Worm (Caenorhabditis elegans) whole organism, L1 larva: Measurements from ENCODE around the gene nep-23.

Source experiments
- C04F5.9 ChIP-seq: sonication (generic microtip); optimal IDR thresholded peaks from 2 replicates; lab custom pipeline; 2016; ENCODE audit warnings: missing genetic modification characterization, missing compliant biosample characterization
- C34B4.2 ChIP-seq: sonication (generic microtip); optimal IDR thresholded peaks from 2 replicates; lab custom pipeline; 2017; ENCODE audit warnings: mild to moderate bottlenecking, missing genetic modification characterization, missing compliant biosample characterization
- Y116A8C.19 ChIP-seq: sonication (generic microtip); optimal IDR thresholded peaks from 2 replicates; lab custom pipeline; 2016; ENCODE audit warnings: missing compliant biosample characterization, missing genetic modification characterization, borderline replicate concordance
- aha-1 ChIP-seq: fragments of 150-350 bp; optimal IDR thresholded peaks from 2 replicates; lab custom pipeline; 2014; ENCODE audit warnings: missing biosample characterization, missing genetic modification characterization
- aly-2 ChIP-seq: fragments of 150-350 bp; optimal IDR thresholded peaks from 2 replicates; lab custom pipeline; 2014; ENCODE audit warnings: missing biosample characterization, missing genetic modification characterization
- ama-1 ChIP-seq: fragments of 150-350 bp; optimal IDR thresholded peaks from 2 replicates; lab custom pipeline; 2014
- blmp-1 ChIP-seq: fragments of 150-350 bp; optimal IDR thresholded peaks from 2 replicates; lab custom pipeline; 2014; ENCODE audit warnings: missing biosample characterization, missing genetic modification characterization
- ceh-8 ChIP-seq: fragments of 200-800 bp; sonication (Bioruptor generic); optimal IDR thresholded peaks from 2 replicates; lab custom pipeline; 2018; ENCODE audit warnings: mild to moderate bottlenecking, missing genetic modification characterization, moderate library complexity, missing compliant biosample characterization
- ceh-82 ChIP-seq, 3 experiments: fragments of 150-350 bp in 1 of 3; sonication (generic microtip) in 2 of 3; optimal IDR thresholded peaks; 2 replicates each; lab custom pipeline; 2014 to 2017; ENCODE audit warnings: missing biosample characterization in 3 of 3, missing genetic modification characterization in 3 of 3
- ceh-90 ChIP-seq: sonication (generic microtip); optimal IDR thresholded peaks from 2 replicates; lab custom pipeline; 2016; ENCODE audit warnings: missing genetic modification characterization, missing compliant biosample characterization
- ces-1 ChIP-seq: fragments of 150-350 bp; optimal IDR thresholded peaks from 2 replicates; lab custom pipeline; 2014; ENCODE audit warnings: missing biosample characterization, missing genetic modification reagents, missing genetic modification characterization
- dpl-1 ChIP-seq, 3 experiments: fragments of 150-350 bp in 2 of 3; sonication (generic microtip) in 1 of 3; optimal IDR thresholded peaks; 2 replicates each; lab custom pipeline; 2014 to 2017; ENCODE audit warnings: missing biosample characterization in 3 of 3, missing genetic modification characterization in 3 of 3, missing genetic modification reagents in 3 of 3
- dsc-1 ChIP-seq: sonication (generic microtip); optimal IDR thresholded peaks from 2 replicates; lab custom pipeline; 2016; ENCODE audit warnings: mild to moderate bottlenecking, missing genetic modification characterization, missing compliant biosample characterization
- efl-1 ChIP-seq, 4 experiments: fragments of 150-350 bp; optimal IDR thresholded peaks in 3 of 4; peaks in 1 of 4; 1 replicate in 1 of 4; 2 replicates in 3 of 4; lab custom pipeline; 2014; ENCODE audit warnings: missing biosample characterization in 2 of 4, missing genetic modification characterization in 2 of 4, missing genetic modification reagents in 2 of 4
- egl-27 ChIP-seq, 2 experiments: fragments of 150-350 bp in 1 of 2; sonication (generic microtip); optimal IDR thresholded peaks; 3 replicates each; lab custom pipeline; 2017 to 2018; ENCODE audit warnings: missing biosample characterization in 2 of 2, missing genetic modification characterization in 2 of 2, missing genetic modification reagents in 2 of 2
- elt-2 ChIP-seq: sonication (generic microtip); optimal IDR thresholded peaks from 2 replicates; lab custom pipeline; 2016; ENCODE audit warnings: missing genetic modification characterization, mild to moderate bottlenecking, inconsistent platforms, missing compliant biosample characterization, missing genetic modification reagents
- elt-3 ChIP-seq, 6 experiments: fragments of 150-350 bp in 1 of 6; sonication (generic microtip); optimal IDR thresholded peaks; 2 replicates each; lab custom pipeline; 2017 to 2018; ENCODE audit warnings: missing biosample characterization in 6 of 6, missing genetic modification characterization in 6 of 6, inconsistent platforms in 1 of 6
- ets-5 ChIP-seq: fragments of 200-800 bp; sonication (Bioruptor generic); IDR thresholded peaks from 2 replicates; pipeline ENCODE4 v1.3.6; 2022; ENCODE audit warnings: missing genetic modification characterization, missing compliant biosample characterization
- fkh-10 ChIP-seq: sonication (generic microtip); optimal IDR thresholded peaks from 2 replicates; lab custom pipeline; 2017; ENCODE audit warnings: missing biosample characterization, missing genetic modification reagents, missing genetic modification characterization
- grh-1 ChIP-seq: fragments of 200-800 bp; sonication (Bioruptor generic); IDR thresholded peaks from 2 replicates; pipeline ENCODE4 v1.3.6; 2022; ENCODE audit warnings: missing genetic modification reagents, missing genetic modification characterization, missing compliant biosample characterization
- hlh-17 ChIP-seq: fragments of 200-800 bp; sonication (Bioruptor generic); optimal IDR thresholded peaks from 2 replicates; lab custom pipeline; 2018; ENCODE audit warnings: missing genetic modification characterization, mild to moderate bottlenecking, missing compliant biosample characterization, moderate library complexity, borderline replicate concordance
- hlh-4 ChIP-seq: sonication (generic microtip); optimal IDR thresholded peaks from 2 replicates; lab custom pipeline; 2016; ENCODE audit warnings: mild to moderate bottlenecking, missing genetic modification characterization, missing compliant biosample characterization
- hpl-2 ChIP-seq: fragments of 150-350 bp; optimal IDR thresholded peaks from 2 replicates; lab custom pipeline; 2014; ENCODE audit warnings: missing biosample characterization, missing genetic modification reagents, missing genetic modification characterization
- irx-1 ChIP-seq: sonication (generic microtip); optimal IDR thresholded peaks from 2 replicates; lab custom pipeline; 2016; ENCODE audit warnings: missing genetic modification characterization, missing compliant biosample characterization
- lin-15B ChIP-seq: fragments of 150-350 bp; sonication (generic microtip); optimal IDR thresholded peaks from 3 replicates; lab custom pipeline; 2014; ENCODE audit warnings: missing biosample characterization, missing genetic modification characterization
- lir-3 ChIP-seq: sonication (generic microtip); optimal IDR thresholded peaks from 2 replicates; lab custom pipeline; 2016; ENCODE audit warnings: mild to moderate bottlenecking, missing genetic modification characterization, moderate library complexity, missing compliant biosample characterization; ENCODE audit not compliant: poor library complexity
- mdl-1 ChIP-seq, 2 experiments: fragments of 150-350 bp; optimal IDR thresholded peaks; 2 replicates each; lab custom pipeline; 2014 to 2017; ENCODE audit warnings: missing biosample characterization in 2 of 2, missing genetic modification characterization in 2 of 2, inconsistent platforms in 1 of 2
- mef-2 ChIP-seq: fragments of 150-350 bp; optimal IDR thresholded peaks from 2 replicates; lab custom pipeline; 2014; ENCODE audit warnings: missing biosample characterization, missing genetic modification characterization
- nhr-237 ChIP-seq: fragments of 150-350 bp; optimal IDR thresholded peaks from 2 replicates; lab custom pipeline; 2014; ENCODE audit warnings: missing biosample characterization, missing genetic modification characterization
- nhr-28 ChIP-seq: fragments of 150-350 bp; optimal IDR thresholded peaks from 2 replicates; lab custom pipeline; 2014; ENCODE audit warnings: missing biosample characterization, missing genetic modification characterization
- nhr-77 ChIP-seq: fragments of 150-350 bp; optimal IDR thresholded peaks from 2 replicates; lab custom pipeline; 2014; ENCODE audit warnings: missing biosample characterization, missing genetic modification characterization
- nhr-84 ChIP-seq: sonication (generic microtip); optimal IDR thresholded peaks from 2 replicates; lab custom pipeline; 2017; ENCODE audit warnings: missing biosample characterization, missing genetic modification characterization
- nhr-85 ChIP-seq: sonication (generic microtip); peaks from one replicate; lab custom pipeline; 2016; ENCODE audit warnings: missing genetic modification characterization, inconsistent platforms, missing compliant biosample characterization
- pag-3 ChIP-seq: sonication (generic microtip); optimal IDR thresholded peaks from 2 replicates; lab custom pipeline; 2017; ENCODE audit warnings: missing genetic modification characterization, mild to moderate bottlenecking, missing compliant biosample characterization, antibody characterized with exemption, borderline replicate concordance; ENCODE audit not compliant: insufficient read depth
- pqm-1 ChIP-seq: sonication (generic microtip); optimal IDR thresholded peaks from 3 replicates; lab custom pipeline; 2017; ENCODE audit warnings: missing biosample characterization, missing genetic modification characterization
- skn-1 ChIP-seq: fragments of 150-350 bp; optimal IDR thresholded peaks from 2 replicates; lab custom pipeline; 2014; ENCODE audit warnings: missing biosample characterization, missing genetic modification characterization
- snu-23 ChIP-seq: sonication (generic microtip); optimal IDR thresholded peaks from 2 replicates; lab custom pipeline; 2016; ENCODE audit warnings: missing genetic modification characterization, missing compliant biosample characterization
- sox-4 ChIP-seq: sonication (generic microtip); optimal IDR thresholded peaks from 2 replicates; lab custom pipeline; 2016; ENCODE audit warnings: missing genetic modification characterization, missing compliant biosample characterization
- sup-37 ChIP-seq: fragments of 200-800 bp; sonication (Bioruptor generic); optimal IDR thresholded peaks from 2 replicates; lab custom pipeline; 2018; ENCODE audit warnings: mild to moderate bottlenecking, missing genetic modification characterization, missing compliant biosample characterization
- unc-30 ChIP-seq: sonication (generic microtip); optimal IDR thresholded peaks from 2 replicates; lab custom pipeline; 2017; ENCODE audit warnings: missing biosample characterization, missing genetic modification characterization
- unc-62 ChIP-seq: fragments of 150-350 bp; optimal IDR thresholded peaks from 2 replicates; lab custom pipeline; 2014; ENCODE audit warnings: missing biosample characterization, missing genetic modification reagents, missing genetic modification characterization
- unc-86 ChIP-seq: sonication (generic microtip); optimal IDR thresholded peaks from 2 replicates; lab custom pipeline; 2016; ENCODE audit warnings: missing genetic modification characterization, missing compliant biosample characterization
- unc-98 ChIP-seq: fragments of 200-800 bp; sonication (Bioruptor generic); IDR thresholded peaks from 2 replicates; pipeline ENCODE4 v1.3.6; 2022; ENCODE audit warnings: missing genetic modification characterization, missing compliant biosample characterization
- xbp-1 ChIP-seq: sonication (generic microtip); optimal IDR thresholded peaks from 2 replicates; lab custom pipeline; 2016; ENCODE audit warnings: missing genetic modification characterization, missing compliant biosample characterization
- zag-1 ChIP-seq: fragments of 150-350 bp; optimal IDR thresholded peaks from 2 replicates; lab custom pipeline; 2014; ENCODE audit warnings: missing biosample characterization, missing genetic modification characterization
- ztf-11 ChIP-seq, 2 experiments: sonication (generic microtip); optimal IDR thresholded peaks; 2 replicates each; lab custom pipeline; 2016 to 2017; ENCODE audit warnings: missing genetic modification characterization in 2 of 2, missing biosample characterization in 1 of 2, missing compliant biosample characterization in 1 of 2
- ztf-4 ChIP-seq: fragments of 150-350 bp; optimal IDR thresholded peaks from 2 replicates; lab custom pipeline; 2014; ENCODE audit warnings: missing biosample characterization, missing genetic modification characterization

The nep-23 gene

DNA sequence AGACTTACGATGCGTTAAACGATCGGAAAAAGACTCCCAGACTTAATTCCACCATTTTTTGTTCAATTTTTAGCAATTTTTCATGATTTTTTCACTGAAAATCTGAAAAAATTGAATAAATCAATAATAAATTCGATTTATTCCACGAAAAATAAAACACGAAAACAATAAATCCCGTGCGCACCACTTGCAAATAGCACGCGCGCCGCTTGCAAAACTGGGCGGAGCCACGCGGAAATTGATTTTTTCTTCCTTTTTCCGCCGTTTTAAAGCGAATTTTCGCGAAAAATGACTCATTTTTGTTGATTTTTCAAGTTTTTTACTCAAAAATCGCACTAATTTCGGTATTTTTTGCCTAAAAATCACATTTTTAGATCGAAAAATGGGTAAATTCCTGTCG, 26.6 kb downstream of the nep-23 start, which contains the start of the genes Y116A8C.9 and arf-6 (continued):
- TF ChIP-seq pag-3 (tag; lab: Kevin White, UChicago) (no peak), fkh-10 (GFP tag; lab: Kevin White, UChicago) (peak; percentile 3), pqm-1 (tag; lab: Kevin White, UChicago) (no peak), elt-2 (tag; lab: Kevin White, UChicago) (peak; percentile 25), ceh-90 (tag; lab: Kevin White, UChicago) (no peak), zag-1 (tag; lab: Kevin White, UChicago) (no peak), nhr-84 (tag; lab: Kevin White, UChicago) (no peak), aha-1 (no peak), dsc-1 (peak; percentile 76), ces-1 (GFP tag; lab: Kevin White, UChicago) (no peak), nhr-28 (tag; lab: Kevin White, UChicago) (no peak), hpl-2 (GFP tag; lab: Kevin White, UChicago) (no peak), unc-62 (GFP tag; lab: Kevin White, UChicago) (no peak), snu-23 (peak; percentile 75), nhr-237 (no peak), ceh-82 (tag; optimal IDR thresholded peaks at IDR 0.05; lab: Kevin White, UChicago) (peak; percentile 50 to 60 (median 60)), skn-1 (tag; lab: Kevin White, UChicago) (peak; percentile 73), ztf-4 (tag; lab: Kevin White, UChicago) (peak; percentile 47), sup-37 (GFP tag; lab: Kevin White, UChicago) (no peak), nhr-85 (tag; lab: Kevin White, UChicago) (peak; percentile 86), grh-1 (GFP tag; lab: Robert Waterston, UW) (peak; percentile 31; the same call in 1 of the 2 replicates), mef-2 (tag; lab: Kevin White, UChicago) (no peak), ama-1 (lab: Kevin White, UChicago) (no peak), unc-30 (tag; lab: Kevin White, UChicago) (no peak), mdl-1 (tag; optimal IDR thresholded peaks at IDR 0.05; lab: Kevin White, UChicago) (no peak), C34B4.2 (no peak), xbp-1 (tag; lab: Kevin White, UChicago) (peak; percentile 68), hlh-4 (tag; lab: Kevin White, UChicago) (no peak), egl-27 (tag; optimal IDR thresholded peaks at IDR 0.05; lab: Kevin White, UChicago) (no peak), unc-98 (no peak), sox-4 (peak; percentile 68), lin-15B (tag; lab: Kevin White, UChicago) (no peak), ets-5 (GFP tag; lab: Robert Waterston, UW) (no peak), hlh-17 (GFP tag; lab: Kevin White, UChicago) (no peak), irx-1 (peak; percentile 22), ceh-8 (peak; percentile 0), blmp-1 (peak; percentile 2), aly-2 (tag; lab: Kevin White, UChicago) (no peak), Y116A8C.19 (tag; lab: Kevin White, UChicago) (no peak), nhr-77 (peak; percentile 9), lir-3 (tag; lab: Kevin White, UChicago) (no peak), ztf-11 (tag; optimal IDR thresholded peaks at IDR 0.05; lab: Kevin White, UChicago) (peak; percentile 12 to 77), elt-3 (tag; optimal IDR thresholded peaks at IDR 0.05; lab: Kevin White, UChicago) (peak in 1 of 6 experiments; percentile 36), C04F5.9 (no peak)

DNA sequence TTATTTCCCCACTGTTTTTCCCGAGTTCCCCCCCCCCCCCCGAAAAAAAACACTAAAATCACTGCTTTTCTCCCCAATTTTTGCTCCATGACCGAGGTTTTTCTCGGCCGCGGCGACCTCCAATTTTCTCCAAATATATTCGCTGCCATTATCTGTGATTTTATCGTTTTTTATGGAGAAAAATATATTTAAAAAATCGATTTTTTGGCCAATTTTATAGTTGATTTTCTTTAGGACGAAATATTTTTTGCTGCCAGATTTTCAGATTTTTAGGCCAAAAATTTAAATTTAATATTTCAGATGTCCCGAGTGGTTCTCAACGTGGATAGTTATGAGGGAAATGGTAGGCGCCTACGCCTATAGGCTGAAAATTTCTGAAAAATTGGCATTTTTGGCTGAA, 29.6 kb downstream of the nep-23 start, which contains the start of gene rad-54.B:
rad-54.B (plus strand) TSS at position 301 of the 400 bp plus-strand sequence.
- TF ChIP-seq pag-3 (tag; lab: Kevin White, UChicago) = no peak
- TF ChIP-seq unc-86 = no peak
- TF ChIP-seq efl-1 (optimal IDR thresholded peaks at IDR 0.05; lab: Kevin White, UChicago) = no peak
- peak in 1 of 2 experiments; percentile 51 for TF ChIP-seq efl-1 (GFP tag; optimal IDR thresholded peaks at IDR 0.05 in 1 of 2; lab: Kevin White, UChicago)
- TF ChIP-seq dpl-1 (GFP tag; optimal IDR thresholded peaks at IDR 0.05; lab: Kevin White, UChicago) = no peak
- no peak for TF ChIP-seq ama-1 (lab: Kevin White, UChicago)
- TF ChIP-seq, all 84 proteins: peak for 1
